Fruit fly (Drosophila melanogaster): ENCODE data around the gene Phlpp.

Gene Phlpp

DNA sequence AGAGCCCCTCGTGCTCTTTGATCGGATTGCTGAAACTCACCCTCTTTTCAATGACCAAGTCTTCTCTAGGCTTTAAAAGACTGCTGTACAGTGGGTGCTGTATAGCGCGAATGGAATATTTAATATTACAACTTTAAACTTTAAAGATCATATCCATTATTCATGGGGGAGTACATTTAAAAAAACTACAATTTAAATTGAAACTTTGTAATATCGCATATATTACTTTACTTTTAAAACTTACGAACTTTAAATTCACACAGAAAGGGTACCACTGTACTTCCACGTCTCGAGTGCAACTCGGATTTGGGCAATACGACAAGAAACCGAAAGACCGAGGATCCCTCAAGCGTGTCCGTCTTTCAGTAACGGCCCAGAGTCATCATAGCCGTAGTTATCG, at the start of gene Phlpp:
Gene Phlpp (plus strand): TSS at position 214 of the 400 bp plus-strand sequence.
- no peak for TF ChIP-seq usp (GFP tag; optimal IDR thresholded peaks at IDR 0.05)
- TF ChIP-seq Dll (optimal IDR thresholded peaks at IDR 0.05), result no peak
- TF ChIP-seq EcR (GFP tag; optimal IDR thresholded peaks at IDR 0.05), result no peak
- no peak for TF ChIP-seq CG8478 (optimal IDR thresholded peaks at IDR 0.05)
- TF ChIP-seq pan (optimal IDR thresholded peaks at IDR 0.05), result no peak
- no peak for TF ChIP-seq psq (optimal IDR thresholded peaks at IDR 0.05)

dm6 chr2L:19009130-19009529, 49.8 kb upstream of the Phlpp start, which contains the start of gene RpL30:
TSS of gene RpL30 (minus strand) at chr2L:19009306.
- TF ChIP-seq CG8478 (optimal IDR thresholded peaks at IDR 0.05) (no peak), Dll (optimal IDR thresholded peaks at IDR 0.05) (no peak), usp (GFP tag; optimal IDR thresholded peaks at IDR 0.05) (no peak), psq (optimal IDR thresholded peaks at IDR 0.05) (no peak), EcR (GFP tag; optimal IDR thresholded peaks at IDR 0.05) (no peak), pan (optimal IDR thresholded peaks at IDR 0.05) (no peak)

dm6 chr2L:19010037-19010436, 48.9 kb upstream of the Phlpp start:
- TF ChIP-seq pan (optimal IDR thresholded peaks at IDR 0.05) (no peak), CG8478 (optimal IDR thresholded peaks at IDR 0.05) (no peak), psq (optimal IDR thresholded peaks at IDR 0.05) (no peak), usp (GFP tag; optimal IDR thresholded peaks at IDR 0.05) (no peak), Dll (optimal IDR thresholded peaks at IDR 0.05) (no peak), EcR (GFP tag; optimal IDR thresholded peaks at IDR 0.05) (no peak)

DNA sequence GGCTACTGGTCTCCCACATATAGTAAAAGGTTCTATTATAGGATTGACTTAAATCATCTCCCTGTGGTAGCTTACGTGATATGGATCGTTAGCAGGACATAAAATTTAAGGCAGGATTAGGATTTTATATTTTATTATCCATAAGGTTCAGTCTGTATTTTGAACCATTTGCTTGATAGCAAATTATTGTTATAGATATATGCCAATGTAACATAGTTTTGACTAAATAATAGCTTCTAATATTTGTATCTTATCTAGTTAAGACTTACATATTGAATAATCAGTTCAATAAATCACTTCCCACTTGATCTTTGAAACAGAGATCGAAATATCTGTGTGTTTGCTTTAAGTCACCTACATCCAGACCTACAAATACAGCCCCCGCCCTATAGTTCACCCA, 48.4 kb upstream of the Phlpp start, which contains the start of gene robl37BC:
Gene robl37BC (plus strand): TSS at position 301 of the 400 bp plus-strand sequence.
- TF ChIP-seq EcR (GFP tag; optimal IDR thresholded peaks at IDR 0.05), result no peak
- no peak for TF ChIP-seq psq (optimal IDR thresholded peaks at IDR 0.05)
- no peak for TF ChIP-seq usp (GFP tag; optimal IDR thresholded peaks at IDR 0.05)
- TF ChIP-seq Dll (optimal IDR thresholded peaks at IDR 0.05), result no peak
- TF ChIP-seq CG8478 (optimal IDR thresholded peaks at IDR 0.05), result no peak
- no peak for TF ChIP-seq pan (optimal IDR thresholded peaks at IDR 0.05)

DNA sequence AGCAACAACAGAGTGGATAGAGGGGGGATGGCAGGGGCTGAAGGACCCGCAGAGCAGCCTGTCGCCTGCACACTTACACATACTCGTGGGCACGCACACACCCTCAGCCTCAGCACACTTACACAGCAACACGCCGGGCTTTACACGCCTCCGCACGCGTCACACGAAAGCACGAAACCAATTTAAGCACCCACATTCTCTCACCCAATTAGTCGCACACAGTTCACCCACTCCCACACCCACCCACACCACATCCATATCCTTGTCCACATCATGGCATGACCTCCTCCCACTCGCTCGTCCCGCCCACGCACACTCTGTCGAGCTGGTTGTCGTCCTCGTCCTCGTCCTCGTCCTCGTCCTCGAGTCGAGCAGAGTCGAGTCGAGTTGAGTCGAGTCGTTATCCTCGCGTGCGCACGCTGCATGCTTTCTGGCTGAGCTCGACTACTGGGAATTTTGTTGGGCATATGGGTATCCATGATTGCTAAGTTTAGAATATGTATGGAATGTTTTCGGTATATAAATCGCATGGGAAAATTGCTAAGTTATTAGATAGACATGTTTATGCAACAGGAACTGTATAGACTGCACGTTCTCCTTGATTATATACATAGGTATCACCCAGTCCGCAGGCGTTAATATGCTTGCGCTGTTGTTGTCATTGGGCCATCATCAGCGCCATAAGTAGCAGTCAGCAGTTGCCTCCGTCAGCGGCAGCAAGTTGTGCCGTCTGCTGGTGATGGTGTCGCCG, 46.9 kb upstream of the Phlpp start:
- TF ChIP-seq psq (optimal IDR thresholded peaks at IDR 0.05) (no peak), Dll (optimal IDR thresholded peaks at IDR 0.05) (no peak), pan (optimal IDR thresholded peaks at IDR 0.05) (peak; percentile 62)

- TF ChIP-seq Dll (optimal IDR thresholded peaks at IDR 0.05), result no peak
- TF ChIP-seq usp (GFP tag; optimal IDR thresholded peaks at IDR 0.05), result no peak
Observed at dm6 chr2L:19012776-19013328, 46.1 kb upstream of the Phlpp start.

dm6 chr2L:19014032-19014880, 44.7 kb upstream of the Phlpp start:
- TF ChIP-seq EcR (GFP tag; optimal IDR thresholded peaks at IDR 0.05), result no peak
- no peak for TF ChIP-seq Dll (optimal IDR thresholded peaks at IDR 0.05)
- TF ChIP-seq CG8478 (optimal IDR thresholded peaks at IDR 0.05), result no peak
- TF ChIP-seq psq (optimal IDR thresholded peaks at IDR 0.05), result no peak
- TF ChIP-seq pan (optimal IDR thresholded peaks at IDR 0.05), result no peak
- TF ChIP-seq usp (GFP tag; optimal IDR thresholded peaks at IDR 0.05), result no peak

dm6 chr2L:19014881-19015366, 44.0 kb upstream of the Phlpp start:
- TF ChIP-seq EcR (GFP tag; optimal IDR thresholded peaks at IDR 0.05), result no peak
- no peak for TF ChIP-seq usp (GFP tag; optimal IDR thresholded peaks at IDR 0.05)
- TF ChIP-seq psq (optimal IDR thresholded peaks at IDR 0.05), result no peak
- TF ChIP-seq pan (optimal IDR thresholded peaks at IDR 0.05), result no peak
- no peak for TF ChIP-seq Dll (optimal IDR thresholded peaks at IDR 0.05)
- no peak for TF ChIP-seq CG8478 (optimal IDR thresholded peaks at IDR 0.05)

dm6 chr2L:19015628-19016027, 43.3 kb upstream of the Phlpp start:
- TF ChIP-seq CG8478 (optimal IDR thresholded peaks at IDR 0.05) (no peak), psq (optimal IDR thresholded peaks at IDR 0.05) (no peak), usp (GFP tag; optimal IDR thresholded peaks at IDR 0.05) (no peak), pan (optimal IDR thresholded peaks at IDR 0.05) (no peak), Dll (optimal IDR thresholded peaks at IDR 0.05) (no peak), EcR (GFP tag; optimal IDR thresholded peaks at IDR 0.05) (no peak)

DNA sequence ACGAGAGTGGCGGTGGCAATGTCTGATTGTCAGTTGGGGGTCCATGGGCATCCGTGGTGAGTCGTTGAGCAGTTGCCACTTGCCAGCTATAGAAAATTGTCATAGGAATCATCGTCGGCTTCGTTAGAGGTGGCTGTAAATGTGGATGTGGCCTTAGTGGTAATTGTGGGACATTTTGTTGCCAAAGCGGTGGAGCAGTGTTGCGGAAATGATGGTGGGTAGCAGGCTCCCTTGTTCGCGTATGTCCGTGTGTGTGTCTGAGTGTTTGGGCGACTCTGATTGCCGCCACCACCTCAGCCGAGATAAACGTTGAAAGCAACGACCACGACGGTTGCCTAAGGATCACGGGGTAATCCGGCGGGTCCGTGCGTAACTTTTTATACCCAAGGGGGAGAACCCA, 41.9 kb upstream of the Phlpp start:
- TF ChIP-seq CG8478 (optimal IDR thresholded peaks at IDR 0.05), result no peak
- TF ChIP-seq Dll (optimal IDR thresholded peaks at IDR 0.05), result no peak
- TF ChIP-seq psq (optimal IDR thresholded peaks at IDR 0.05), result no peak
- no peak for TF ChIP-seq usp (GFP tag; optimal IDR thresholded peaks at IDR 0.05)
- no peak for TF ChIP-seq pan (optimal IDR thresholded peaks at IDR 0.05)
- no peak for TF ChIP-seq EcR (GFP tag; optimal IDR thresholded peaks at IDR 0.05)

- TF ChIP-seq usp (GFP tag; optimal IDR thresholded peaks at IDR 0.05) (no peak), pan (optimal IDR thresholded peaks at IDR 0.05) (no peak), psq (optimal IDR thresholded peaks at IDR 0.05) (no peak), Dll (optimal IDR thresholded peaks at IDR 0.05) (no peak)
Observed at dm6 chr2L:19018266-19018665, 40.7 kb upstream of the Phlpp start.

- TF ChIP-seq usp (GFP tag; optimal IDR thresholded peaks at IDR 0.05) (no peak), pan (optimal IDR thresholded peaks at IDR 0.05) (no peak), CG8478 (optimal IDR thresholded peaks at IDR 0.05) (no peak), Dll (optimal IDR thresholded peaks at IDR 0.05) (no peak), EcR (GFP tag; optimal IDR thresholded peaks at IDR 0.05) (no peak), psq (optimal IDR thresholded peaks at IDR 0.05) (no peak)
Observed at dm6 chr2L:19019160-19019592, 39.8 kb upstream of the Phlpp start.

Measured in whole organism.